Worm (Caenorhabditis elegans): ENCODE measurements around the gene mtre-1.
A peak's percentile ranks its signal among the peaks of the same experiment; 100 is the strongest.

Gene mtre-1

ce11 chrII:8071801-8072544 lies 21.6 kb upstream of the mtre-1 start (continued):
- peak; percentile 73; the same call in 1 of the 2 replicates for TF ChIP-seq ctbp-1 (GFP tag; IDR thresholded peaks at IDR 0.05)
- peak; percentile 96 for TF ChIP-seq aha-1 (tag)
- no peak for TF ChIP-seq sdz-12 (GFP tag; optimal IDR thresholded peaks at IDR 0.05)
- TF ChIP-seq mep-1 (tag; optimal IDR thresholded peaks at IDR 0.05) = peak; percentile 57

- TF ChIP-seq gei-8 (GFP tag; optimal IDR thresholded peaks at IDR 0.05) (no peak), mdl-1 (tag; optimal IDR thresholded peaks at IDR 0.05) (peak in 1 of 2 experiments; percentile 48), unc-130 (GFP tag; optimal IDR thresholded peaks at IDR 0.05) (no peak), hlh-11 (tag; optimal IDR thresholded peaks at IDR 0.05) (peak; percentile 22), dmd-6 (GFP tag; IDR thresholded peaks at IDR 0.05) (0 out of 2 replicates have a peak, but pooled peaks have one; percentile 17), ZK546.5 (tag; optimal IDR thresholded peaks at IDR 0.05) (no peak), snpc-1.2 (GFP tag; IDR thresholded peaks at IDR 0.05) (no peak), ama-1 (optimal IDR thresholded peaks at IDR 0.05) (no peak), hlh-30 (tag; optimal IDR thresholded peaks at IDR 0.05; ENCODE audit: insufficient read depth) (peak; percentile 7), aha-1 (tag) (peak; percentile 46), daf-19 (GFP tag; conservative IDR thresholded peaks at IDR 0.05) (no peak), fkh-10 (GFP tag; optimal IDR thresholded peaks at IDR 0.05) (no peak), fos-1 (tag; optimal IDR thresholded peaks at IDR 0.05) (no peak), nhr-102 (tag; optimal IDR thresholded peaks at IDR 0.05) (no peak), mxl-3 (GFP tag; optimal IDR thresholded peaks at IDR 0.05) (peak; percentile 48), nhr-28 (tag; optimal IDR thresholded peaks at IDR 0.05) (peak; percentile 6), dmd-9 (GFP tag; IDR thresholded peaks at IDR 0.05) (no peak), hif-1 (tag; optimal IDR thresholded peaks at IDR 0.05) (no peak), F44E2.7 (GFP tag; IDR thresholded peaks at IDR 0.05) (no peak), daf-16 (GFP tag; optimal IDR thresholded peaks at IDR 0.05) (no peak), daf-16 (tag; optimal IDR thresholded peaks at IDR 0.05) (peak; percentile 59), madf-5 (GFP tag; IDR thresholded peaks at IDR 0.05) (no peak), nhr-25 (tag; optimal IDR thresholded peaks at IDR 0.05; ENCODE audit: borderline replicate concordance, insufficient read depth) (no peak), pqm-1 (tag; optimal IDR thresholded peaks at IDR 0.05) (peak; percentile 60), nhr-6 (tag; optimal IDR thresholded peaks at IDR 0.05) (no peak), jun-1 (tag; optimal IDR thresholded peaks at IDR 0.05) (no peak)
Measured at ce11 chrII:8071012-8071625, 20.7 kb upstream of the mtre-1 start.

ce11 chrII:8065985-8066384 lies 15.6 kb upstream of the mtre-1 start, which contains the start of gene pdha-1:
Gene pdha-1 (plus strand): TSS chrII:8066285.
- TF ChIP-seq ces-1 (GFP tag; optimal IDR thresholded peaks at IDR 0.05) = no peak
- TF ChIP-seq mxl-2 (GFP tag; conservative IDR thresholded peaks at IDR 0.05) = no peak
- no peak for TF ChIP-seq F44E2.7 (GFP tag; IDR thresholded peaks at IDR 0.05)
- TF ChIP-seq lin-13 (GFP tag; optimal IDR thresholded peaks at IDR 0.05) = no peak
- TF ChIP-seq mdl-1 (tag; optimal IDR thresholded peaks at IDR 0.05) = no peak
- no peak for TF ChIP-seq daf-16 (GFP tag; optimal IDR thresholded peaks at IDR 0.05)
- TF ChIP-seq daf-16 (tag; optimal IDR thresholded peaks at IDR 0.05) = no peak
- no peak for TF ChIP-seq dmd-8 (GFP tag; IDR thresholded peaks at IDR 0.05)
- TF ChIP-seq R02D3.7 (tag; optimal IDR thresholded peaks at IDR 0.05) = no peak
- no peak for TF ChIP-seq Y48G9A.11 (GFP tag; IDR thresholded peaks at IDR 0.05)
- TF ChIP-seq spr-1 (tag; optimal IDR thresholded peaks at IDR 0.05) = no peak
- no peak for TF ChIP-seq T20F7.1 (GFP tag; optimal IDR thresholded peaks at IDR 0.05)

All from whole organism, L4 larva.